Worm (Caenorhabditis elegans): ENCODE measurements around the gene F47C12.7.

DNA sequence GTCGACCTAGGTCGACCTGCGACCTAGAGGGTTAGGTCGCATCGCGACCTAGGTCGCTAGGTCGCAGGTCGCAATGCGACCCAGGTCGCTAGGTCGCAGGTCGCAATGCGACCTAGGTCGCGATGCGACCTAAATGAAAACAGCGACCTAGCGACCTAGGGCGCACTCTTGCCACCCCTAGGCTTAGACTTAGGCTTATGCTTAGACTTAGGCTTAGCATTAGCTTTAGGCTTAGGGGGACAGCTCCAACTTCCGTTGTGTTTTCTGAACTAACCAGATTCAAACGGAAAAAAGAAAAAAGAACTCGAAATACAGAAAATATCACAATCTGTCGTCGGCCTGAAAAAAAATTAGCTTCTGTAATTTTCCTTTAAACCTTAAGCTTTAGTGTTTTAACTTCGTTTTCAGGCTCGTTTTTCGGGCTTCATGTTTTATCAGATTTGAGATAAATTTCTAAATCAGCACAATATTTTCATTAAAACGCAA lies 19.1 kb upstream of the F47C12.7 start:
- TF ChIP-seq pha-4 (tag; optimal IDR thresholded peaks at IDR 0.05) (no peak), elt-3 (tag; optimal IDR thresholded peaks at IDR 0.05) (no peak), mab-5 (tag; optimal IDR thresholded peaks at IDR 0.05) (no peak), nhr-28 (tag; optimal IDR thresholded peaks at IDR 0.05) (no peak), unc-62 (GFP tag; optimal IDR thresholded peaks at IDR 0.05) (no peak)

Data from whole organism, mixed stage, embryonic.